Worm (Caenorhabditis elegans) whole organism, L3 larva: ENCODE measurements around the gene rsp-6.
A peak's percentile ranks its signal among the peaks of the same experiment; 100 is the strongest.

Experiments used
- R02D3.7 ChIP-seq: fragments of 150-350 bp; optimal IDR thresholded peaks from 2 replicates; lab custom pipeline; 2014; ENCODE audit warnings: missing biosample characterization, missing genetic modification characterization
- ZK546.5 ChIP-seq: sonication (generic microtip); optimal IDR thresholded peaks from 2 replicates; lab custom pipeline; 2017; ENCODE audit warnings: missing biosample characterization, missing genetic modification characterization
- aly-2 ChIP-seq: fragments of 150-350 bp; optimal IDR thresholded peaks from 2 replicates; lab custom pipeline; 2014; ENCODE audit warnings: missing biosample characterization, missing genetic modification characterization
- ceh-16 ChIP-seq: sonication (generic microtip); optimal IDR thresholded peaks from 2 replicates; lab custom pipeline; 2017; ENCODE audit warnings: missing biosample characterization, missing genetic modification characterization
- ceh-28 ChIP-seq: fragments of 150-350 bp; optimal IDR thresholded peaks from 2 replicates; lab custom pipeline; 2014; ENCODE audit warnings: missing biosample characterization, missing genetic modification reagents, missing genetic modification characterization
- ceh-9 ChIP-seq: sonication (generic microtip); optimal IDR thresholded peaks from 2 replicates; lab custom pipeline; 2018; ENCODE audit warnings: missing biosample characterization, missing genetic modification characterization
- daf-12 ChIP-seq: fragments of 150-350 bp; optimal IDR thresholded peaks from 2 replicates; lab custom pipeline; 2014; ENCODE audit warnings: missing biosample characterization, missing genetic modification reagents, missing genetic modification characterization
- egl-27 ChIP-seq: sonication (generic microtip); optimal IDR thresholded peaks from 4 replicates; lab custom pipeline; 2017; ENCODE audit warnings: missing biosample characterization, missing genetic modification reagents, missing genetic modification characterization
- egl-5 ChIP-seq: fragments of 150-350 bp; optimal IDR thresholded peaks from 2 replicates; lab custom pipeline; 2017; ENCODE audit warnings: missing biosample characterization, missing genetic modification reagents, missing genetic modification characterization, inconsistent platforms
- elt-1 ChIP-seq: fragments of 150-350 bp; optimal IDR thresholded peaks from 2 replicates; lab custom pipeline; 2014; ENCODE audit warnings: missing biosample characterization, missing genetic modification characterization
- elt-2 ChIP-seq: sonication (generic microtip); optimal IDR thresholded peaks from 2 replicates; lab custom pipeline; 2016; ENCODE audit warnings: missing genetic modification reagents, mild to moderate bottlenecking, missing genetic modification characterization, missing compliant biosample characterization
- eor-1 ChIP-seq, 2 experiments: fragments of 150-350 bp; optimal IDR thresholded peaks; 2 replicates each; lab custom pipeline; 2014 to 2018; ENCODE audit warnings: missing biosample characterization in 2 of 2, missing genetic modification characterization in 2 of 2
- fkh-10 ChIP-seq: sonication (generic microtip); optimal IDR thresholded peaks from 2 replicates; lab custom pipeline; 2017; ENCODE audit warnings: missing biosample characterization, missing genetic modification reagents, missing genetic modification characterization
- fkh-2 ChIP-seq: fragments of 150-350 bp; optimal IDR thresholded peaks from 2 replicates; lab custom pipeline; 2014; ENCODE audit warnings: missing biosample characterization, missing genetic modification reagents, missing genetic modification characterization
- fos-1 ChIP-seq: fragments of 150-350 bp; optimal IDR thresholded peaks from 2 replicates; lab custom pipeline; 2014; ENCODE audit warnings: missing biosample characterization, missing genetic modification characterization
- hmg-11 ChIP-seq: sonication (generic microtip); optimal IDR thresholded peaks from 2 replicates; lab custom pipeline; 2016; ENCODE audit warnings: missing genetic modification characterization, missing compliant biosample characterization
- jun-1 ChIP-seq: fragments of 150-350 bp; optimal IDR thresholded peaks from 2 replicates; lab custom pipeline; 2014; ENCODE audit warnings: missing biosample characterization, missing genetic modification reagents, missing genetic modification characterization
- lin-15B ChIP-seq: fragments of 150-350 bp; optimal IDR thresholded peaks from 2 replicates; lab custom pipeline; 2014; ENCODE audit warnings: missing biosample characterization, missing genetic modification characterization
- lin-39 ChIP-seq: fragments of 150-350 bp; optimal IDR thresholded peaks from 2 replicates; lab custom pipeline; 2018; ENCODE audit warnings: missing biosample characterization, missing genetic modification reagents, missing genetic modification characterization
- mdl-1 ChIP-seq: fragments of 150-350 bp; optimal IDR thresholded peaks from 2 replicates; lab custom pipeline; 2014; ENCODE audit warnings: missing biosample characterization, missing genetic modification characterization
- mml-1 ChIP-seq: fragments of 150-350 bp; sonication (generic microtip); optimal IDR thresholded peaks from 3 replicates; lab custom pipeline; 2014; ENCODE audit warnings: missing biosample characterization, missing genetic modification characterization
- nfya-1 ChIP-seq: sonication (generic microtip); optimal IDR thresholded peaks from 2 replicates; lab custom pipeline; 2017; ENCODE audit warnings: missing genetic modification characterization, mild to moderate bottlenecking, missing compliant biosample characterization, antibody characterized with exemption, moderate library complexity; ENCODE audit not compliant: insufficient read depth
- nhr-12 ChIP-seq: fragments of 150-350 bp; optimal IDR thresholded peaks from 2 replicates; lab custom pipeline; 2014; ENCODE audit warnings: missing biosample characterization, missing genetic modification characterization
- nhr-23 ChIP-seq: fragments of 150-350 bp; optimal IDR thresholded peaks from 2 replicates; lab custom pipeline; 2014; ENCODE audit warnings: missing biosample characterization, missing genetic modification reagents, missing genetic modification characterization
- nhr-237 ChIP-seq: fragments of 150-350 bp; optimal IDR thresholded peaks from 2 replicates; lab custom pipeline; 2014; ENCODE audit warnings: missing biosample characterization, missing genetic modification characterization
- nhr-25 ChIP-seq: sonication (generic microtip); optimal IDR thresholded peaks from 2 replicates; lab custom pipeline; 2017; ENCODE audit warnings: missing biosample characterization, missing genetic modification characterization
- nhr-28 ChIP-seq: fragments of 150-350 bp; optimal IDR thresholded peaks from 2 replicates; lab custom pipeline; 2014; ENCODE audit warnings: missing biosample characterization, missing genetic modification characterization
- nhr-67 ChIP-seq: fragments of 150-350 bp; optimal IDR thresholded peaks from 2 replicates; lab custom pipeline; 2014; ENCODE audit warnings: missing biosample characterization, missing genetic modification characterization
- nhr-76 ChIP-seq: fragments of 150-350 bp; sonication (generic microtip); optimal IDR thresholded peaks from 5 replicates; lab custom pipeline; 2014; ENCODE audit warnings: missing biosample characterization, missing genetic modification characterization
- pha-4 ChIP-seq: fragments of 150-350 bp; optimal IDR thresholded peaks from 2 replicates; lab custom pipeline; 2014; ENCODE audit warnings: missing biosample characterization, missing genetic modification reagents, missing genetic modification characterization
- sea-2 ChIP-seq: fragments of 150-350 bp; sonication (generic microtip); optimal IDR thresholded peaks from 4 replicates; lab custom pipeline; 2014; ENCODE audit warnings: missing biosample characterization, missing genetic modification reagents, missing genetic modification characterization
- skn-1 ChIP-seq: fragments of 150-350 bp; optimal IDR thresholded peaks from 2 replicates; lab custom pipeline; 2014; ENCODE audit warnings: missing biosample characterization, missing genetic modification characterization
- snpc-4 ChIP-seq: fragments of 150-350 bp; optimal IDR thresholded peaks from 2 replicates; lab custom pipeline; 2014; ENCODE audit warnings: missing biosample characterization, missing genetic modification characterization
- unc-39 ChIP-seq: sonication (generic microtip); optimal IDR thresholded peaks from 4 replicates; lab custom pipeline; 2017; ENCODE audit warnings: missing biosample characterization, missing genetic modification characterization
- unc-62 ChIP-seq: fragments of 150-350 bp; sonication (generic microtip); optimal IDR thresholded peaks from 4 replicates; lab custom pipeline; 2014; ENCODE audit warnings: missing biosample characterization, missing genetic modification reagents, missing genetic modification characterization
- zag-1 ChIP-seq: fragments of 150-350 bp; optimal IDR thresholded peaks from 2 replicates; lab custom pipeline; 2014; ENCODE audit warnings: missing biosample characterization, missing genetic modification characterization
- ztf-11 ChIP-seq: fragments of 150-350 bp; optimal IDR thresholded peaks from 2 replicates; lab custom pipeline; 2014; ENCODE audit warnings: missing biosample characterization, missing genetic modification characterization
- ztf-4 ChIP-seq: fragments of 150-350 bp; optimal IDR thresholded peaks from 2 replicates; lab custom pipeline; 2014; ENCODE audit warnings: missing biosample characterization, missing genetic modification characterization

rsp-6 gene

DNA sequence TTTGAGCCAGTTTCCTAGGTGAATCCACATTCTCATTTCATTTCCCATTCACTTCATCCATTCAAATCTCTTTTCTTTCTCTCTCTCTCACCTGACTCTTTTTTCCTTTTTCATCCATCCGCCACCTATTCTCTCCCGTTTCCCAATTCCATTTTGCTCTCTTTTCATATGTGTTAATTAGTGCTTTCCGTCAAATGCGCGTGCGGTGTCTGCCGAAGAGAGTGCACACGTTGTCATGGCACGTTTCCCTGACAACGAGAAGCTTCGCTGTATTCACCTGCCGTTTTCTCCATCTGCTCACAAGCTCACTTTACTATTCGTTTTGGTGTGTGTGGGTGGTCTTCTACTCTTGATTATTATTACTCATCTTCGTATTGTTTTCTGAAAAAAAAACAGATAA is 48.9 kb upstream of the rsp-6 start:
- TF ChIP-seq ztf-11 (no peak), elt-1 (tag; lab: Kevin White, UChicago) (no peak), egl-27 (no peak), nfya-1 (tag; lab: Kevin White, UChicago) (no peak), sea-2 (GFP tag; lab: Kevin White, UChicago) (no peak), snpc-4 (no peak), skn-1 (tag; lab: Kevin White, UChicago) (no peak), mdl-1 (tag; lab: Kevin White, UChicago) (no peak), nhr-67 (tag; lab: Kevin White, UChicago) (no peak), elt-2 (no peak), mml-1 (tag; lab: Kevin White, UChicago) (no peak), unc-62 (GFP tag; lab: Kevin White, UChicago) (no peak), nhr-23 (tag; lab: Kevin White, UChicago) (no peak), nhr-12 (tag; lab: Kevin White, UChicago) (no peak), zag-1 (no peak), nhr-76 (tag; lab: Kevin White, UChicago) (no peak)

DNA sequence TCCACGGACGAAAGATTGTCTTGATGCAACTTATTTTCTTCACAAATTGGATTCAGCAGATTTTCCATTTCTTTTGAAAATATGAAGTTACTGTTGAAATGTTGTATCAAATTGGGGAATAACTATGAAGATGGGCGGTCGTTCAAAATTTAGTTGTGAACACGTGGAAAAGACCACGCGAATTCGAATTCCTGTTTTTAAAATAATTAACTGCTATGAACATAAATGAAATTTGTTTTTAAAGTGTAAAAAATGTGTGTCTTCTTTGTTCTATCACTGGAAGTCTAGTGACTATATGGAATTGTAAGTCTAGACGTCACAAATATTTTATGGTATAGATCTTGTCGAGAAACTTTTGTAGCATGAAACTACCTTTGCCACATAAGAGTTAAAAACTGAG is 47.4 kb upstream of the rsp-6 start, which contains the start of gene C06A6.7:
Gene C06A6.7 (minus strand): TSS at position 101 of the 400 bp plus-strand sequence.
- TF ChIP-seq eor-1 (tag; optimal IDR thresholded peaks at IDR 0.05; lab: Kevin White, UChicago): no peak
- TF ChIP-seq jun-1 (tag; lab: Kevin White, UChicago): no peak
- TF ChIP-seq fkh-2: no peak
- no peak for TF ChIP-seq unc-62 (GFP tag; lab: Kevin White, UChicago)
- no peak for TF ChIP-seq nhr-237 (tag; lab: Kevin White, UChicago)
- TF ChIP-seq unc-39 (tag; lab: Kevin White, UChicago): no peak

DNA sequence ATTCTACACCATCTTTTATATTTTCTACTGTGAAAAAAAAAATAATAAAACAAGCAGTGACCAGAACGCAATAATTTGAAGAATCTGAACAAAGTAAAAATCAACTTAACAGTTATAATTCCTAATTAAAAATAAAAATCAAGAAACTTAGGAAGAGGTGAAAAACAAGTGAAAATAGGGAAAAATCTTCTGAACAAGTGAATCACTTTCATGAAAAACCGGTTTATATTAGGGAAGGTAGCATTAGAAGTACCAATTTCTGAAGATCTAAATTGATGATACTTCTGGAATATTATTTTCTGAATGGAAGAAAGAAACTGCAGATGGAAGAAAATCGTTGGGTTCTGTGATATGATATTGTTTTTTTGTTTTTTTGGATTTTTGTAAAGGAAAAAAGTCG is 45.5 kb upstream of the rsp-6 start:
- TF ChIP-seq elt-1 (tag; lab: Kevin White, UChicago) (no peak), nhr-28 (no peak), ZK546.5 (tag; lab: Kevin White, UChicago) (no peak), fkh-2 (no peak), egl-27 (no peak), ztf-4 (no peak), nhr-76 (tag; lab: Kevin White, UChicago) (no peak), daf-12 (tag; lab: Kevin White, UChicago) (no peak), fos-1 (tag; lab: Kevin White, UChicago) (no peak), aly-2 (tag; lab: Kevin White, UChicago) (no peak), ceh-9 (tag; lab: Kevin White, UChicago) (no peak), pha-4 (tag; lab: Kevin White, UChicago) (no peak), nhr-67 (tag; lab: Kevin White, UChicago) (no peak)

DNA sequence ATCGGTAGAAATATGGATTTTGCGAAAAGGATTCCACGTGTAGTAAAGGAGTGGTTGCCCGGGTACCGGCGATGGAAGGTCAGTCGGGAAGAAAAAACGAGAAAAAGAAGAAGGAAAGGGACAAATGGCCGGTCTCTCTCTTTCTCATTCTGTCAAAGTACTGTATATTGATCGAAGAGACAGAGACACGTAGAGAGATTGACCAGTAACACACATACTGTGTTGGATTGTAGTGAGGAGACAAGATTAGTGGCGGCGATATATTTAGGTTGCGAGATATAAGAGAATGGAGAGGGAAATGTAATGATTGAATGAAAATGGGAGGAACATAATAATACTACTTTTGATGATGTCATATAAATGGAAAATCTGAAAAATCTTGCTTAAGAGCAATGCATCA is 45.0 kb upstream of the rsp-6 start:
- no peak for TF ChIP-seq ztf-4
- peak; percentile 85 for TF ChIP-seq nhr-23 (tag; lab: Kevin White, UChicago)
- no peak for TF ChIP-seq aly-2 (tag; lab: Kevin White, UChicago)
- TF ChIP-seq pha-4 (tag; lab: Kevin White, UChicago): peak; percentile 26
- no peak for TF ChIP-seq fos-1 (tag; lab: Kevin White, UChicago)
- no peak for TF ChIP-seq fkh-10 (GFP tag; lab: Kevin White, UChicago)
- no peak for TF ChIP-seq nhr-28
- TF ChIP-seq nhr-237 (tag; lab: Kevin White, UChicago): no peak
- no peak for TF ChIP-seq egl-5 (tag; lab: Kevin White, UChicago)
- no peak for TF ChIP-seq zag-1
- peak; percentile 19 for TF ChIP-seq nfya-1 (tag; lab: Kevin White, UChicago)
- no peak for TF ChIP-seq mml-1 (tag; lab: Kevin White, UChicago)
- no peak for TF ChIP-seq lin-39 (tag; lab: Kevin White, UChicago)
- peak; percentile 60 for TF ChIP-seq ceh-28
- no peak for TF ChIP-seq elt-1 (tag; lab: Kevin White, UChicago)
- TF ChIP-seq lin-15B (tag; lab: Kevin White, UChicago): no peak
- no peak for TF ChIP-seq ceh-16 (tag; lab: Kevin White, UChicago)
- TF ChIP-seq hmg-11 (tag; lab: Kevin White, UChicago): peak; percentile 27
- TF ChIP-seq fkh-2: no peak
- TF ChIP-seq daf-12 (tag; lab: Kevin White, UChicago): no peak
- TF ChIP-seq elt-2: no peak
- TF ChIP-seq R02D3.7 (tag; lab: Kevin White, UChicago): no peak
- TF ChIP-seq nhr-25 (tag; lab: Kevin White, UChicago): peak; percentile 61
- TF ChIP-seq jun-1 (tag; lab: Kevin White, UChicago): no peak
